Fruit fly (Drosophila melanogaster): Measurements from ENCODE around the gene CG31142.

dm6 chr3R:23942550-23942949 lies 13.5 kb downstream of the CG31142 start:
- TF ChIP-seq NFAT (GFP tag; IDR thresholded peaks at IDR 0.05), result no peak
- TF ChIP-seq hkb (optimal IDR thresholded peaks at IDR 0.05), result no peak
- no peak for TF ChIP-seq hkb (GFP tag; IDR thresholded peaks at IDR 0.05)
- TF ChIP-seq CG10543 (GFP tag; optimal IDR thresholded peaks at IDR 0.05), result no peak
- no peak for TF ChIP-seq CG7357 (GFP tag; IDR thresholded peaks at IDR 0.05)
- TF ChIP-seq kay (GFP tag; optimal IDR thresholded peaks at IDR 0.05), result no peak

Measured in whole organism, embryonic.